Fruit fly (Drosophila melanogaster) whole organism, embryonic: ENCODE data around the gene RpL24-like.
A peak's percentile ranks its signal among the peaks of the same experiment; 100 is the strongest.

ENCODE experiments used
- Asciz ChIP-seq: fragments of 200-800 bp; sonication (Bioruptor generic); optimal IDR thresholded peaks from 2 replicates; lab custom pipeline; 2017; ENCODE audit warnings: missing biosample characterization, mild to moderate bottlenecking, missing genetic modification characterization, missing genetic modification reagents
- CG10209 ChIP-seq: fragments of 200-800 bp; sonication (Bioruptor generic); optimal IDR thresholded peaks from 3 replicates; lab custom pipeline; 2017; ENCODE audit warnings: missing biosample characterization, mild to moderate bottlenecking, missing genetic modification characterization, missing genetic modification reagents
- CG10654 ChIP-seq: fragments of 200-800 bp; sonication (Bioruptor generic); optimal IDR thresholded peaks from 2 replicates; lab custom pipeline; 2016; ENCODE audit warnings: missing biosample characterization, missing genetic modification characterization
- CG11695 ChIP-seq: fragments of 200-800 bp; sonication (Bioruptor generic); IDR thresholded peaks from 3 replicates; pipeline ENCODE4 v1.3.6; 2022; ENCODE audit warnings: missing biosample characterization, missing genetic modification characterization
- CG12219 ChIP-seq: fragments of 200-800 bp; sonication (Bioruptor generic); optimal IDR thresholded peaks from 3 replicates; lab custom pipeline; 2018; ENCODE audit warnings: missing biosample characterization, mild to moderate bottlenecking, missing genetic modification characterization
- CG13123 ChIP-seq: fragments of 200-800 bp; sonication (Bioruptor generic); optimal IDR thresholded peaks from 2 replicates; lab custom pipeline; 2016; ENCODE audit warnings: missing biosample characterization, missing genetic modification characterization
- CG13287 ChIP-seq: fragments of 200-800 bp; sonication (Bioruptor generic); IDR thresholded peaks from 2 replicates; pipeline ENCODE4 v1.3.6; 2022; ENCODE audit warnings: missing biosample characterization, missing genetic modification characterization; ENCODE audit not compliant: partially characterized antibody
- CG14860 ChIP-seq: fragments of 200-800 bp; sonication (Bioruptor generic); IDR thresholded peaks from 3 replicates; pipeline ENCODE4 v1.3.6; 2022; ENCODE audit warnings: missing biosample characterization, missing genetic modification characterization; ENCODE audit not compliant: partially characterized antibody
- CG17186 ChIP-seq: fragments of 200-800 bp; sonication (Bioruptor generic); optimal IDR thresholded peaks from 3 replicates; lab custom pipeline; 2017; ENCODE audit warnings: missing biosample characterization, missing genetic modification reagents, missing genetic modification characterization
- CG17328 ChIP-seq: fragments of 200-800 bp; sonication (Bioruptor generic); IDR thresholded peaks from 2 replicates; pipeline ENCODE4 v1.3.6; 2022; ENCODE audit warnings: missing biosample characterization, missing genetic modification characterization
- CG18764 ChIP-seq: fragments of 200-800 bp; sonication (Bioruptor generic); optimal IDR thresholded peaks from 3 replicates; lab custom pipeline; 2016; ENCODE audit warnings: missing biosample characterization, missing genetic modification characterization
- CG31441 ChIP-seq: fragments of 200-800 bp; sonication (Bioruptor generic); IDR thresholded peaks from 2 replicates; pipeline ENCODE4 v1.3.6; 2022; ENCODE audit warnings: missing biosample characterization, missing genetic modification characterization
- CG3847 ChIP-seq: fragments of 200-800 bp; sonication (Bioruptor generic); IDR thresholded peaks from 2 replicates; pipeline ENCODE4 v1.3.6; 2022; ENCODE audit warnings: missing biosample characterization, missing genetic modification characterization
- CG4820 ChIP-seq: fragments of 200-800 bp; sonication (Bioruptor generic); optimal IDR thresholded peaks from 3 replicates; lab custom pipeline; 2016; ENCODE audit warnings: missing biosample characterization, missing genetic modification characterization
- CG6689 ChIP-seq: fragments of 200-800 bp; sonication (Bioruptor generic); IDR thresholded peaks from 2 replicates; pipeline ENCODE4 v1.3.6; 2022; ENCODE audit warnings: missing biosample characterization, missing genetic modification characterization
- CG6765 ChIP-seq: fragments of 200-800 bp; sonication (Bioruptor generic); optimal IDR thresholded peaks from 3 replicates; lab custom pipeline; 2017; ENCODE audit warnings: missing biosample characterization, mild to moderate bottlenecking, missing genetic modification characterization
- CG6813 ChIP-seq: fragments of 200-800 bp; sonication (Bioruptor generic); optimal IDR thresholded peaks from 2 replicates; lab custom pipeline; 2017; ENCODE audit warnings: missing biosample characterization, missing genetic modification characterization, mild to moderate bottlenecking, moderate library complexity, missing genetic modification reagents
- CG7556 ChIP-seq: fragments of 200-800 bp; sonication (Bioruptor generic); optimal IDR thresholded peaks from 2 replicates; lab custom pipeline; 2017; ENCODE audit warnings: missing biosample characterization, mild to moderate bottlenecking, missing genetic modification characterization
- CG7786 ChIP-seq: fragments of 200-800 bp; sonication (Bioruptor generic); optimal IDR thresholded peaks from 2 replicates; lab custom pipeline; 2016; ENCODE audit warnings: missing biosample characterization, missing genetic modification characterization
- CG7987 ChIP-seq: fragments of 200-800 bp; sonication (Bioruptor generic); optimal IDR thresholded peaks from 2 replicates; lab custom pipeline; 2018; ENCODE audit warnings: missing biosample characterization, mild to moderate bottlenecking, missing genetic modification characterization, moderate library complexity
- CG8089 ChIP-seq: fragments of 200-800 bp; sonication (Bioruptor generic); optimal IDR thresholded peaks from 3 replicates; lab custom pipeline; 2016; ENCODE audit warnings: missing biosample characterization, missing genetic modification characterization
- CG8765 ChIP-seq: fragments of 200-800 bp; sonication (Bioruptor generic); IDR thresholded peaks from 2 replicates; pipeline ENCODE4 v1.3.6; 2022; ENCODE audit warnings: missing biosample characterization, missing genetic modification characterization
- HmgD ChIP-seq: fragments of 200-800 bp; sonication (Bioruptor generic); optimal IDR thresholded peaks from 3 replicates; lab custom pipeline; 2016; ENCODE audit warnings: missing biosample characterization, missing genetic modification characterization
- Jarid2 ChIP-seq: fragments of 200-800 bp; sonication (Bioruptor generic); optimal IDR thresholded peaks from 3 replicates; lab custom pipeline; 2017; ENCODE audit warnings: mild to moderate bottlenecking, missing biosample characterization, missing genetic modification reagents, missing genetic modification characterization
- NK7.1 ChIP-seq: fragments of 200-800 bp; sonication (Bioruptor generic); optimal IDR thresholded peaks from 3 replicates; lab custom pipeline; 2016; ENCODE audit warnings: missing biosample characterization, missing genetic modification characterization
- Nf-YB ChIP-seq: fragments of 200-800 bp; sonication (Bioruptor generic); optimal IDR thresholded peaks from 3 replicates; lab custom pipeline; 2019; ENCODE audit warnings: missing biosample characterization, mild to moderate bottlenecking, missing genetic modification characterization, moderate library complexity
- Rfx ChIP-seq: fragments of 200-800 bp; sonication (Bioruptor generic); IDR thresholded peaks from 2 replicates; pipeline ENCODE4 v1.3.6; 2022; ENCODE audit warnings: missing biosample characterization, missing genetic modification characterization
- Side ChIP-seq: fragments of 200-800 bp; sonication (Bioruptor generic); optimal IDR thresholded peaks from 2 replicates; lab custom pipeline; 2016; ENCODE audit warnings: missing biosample characterization, missing genetic modification characterization
- TFAM ChIP-seq: fragments of 200-800 bp; sonication (Bioruptor generic); optimal IDR thresholded peaks from 2 replicates; lab custom pipeline; 2017; ENCODE audit warnings: missing biosample characterization, missing genetic modification characterization, inconsistent platforms
- Xbp1 ChIP-seq: fragments of 200-800 bp; sonication (Bioruptor generic); optimal IDR thresholded peaks from 3 replicates; lab custom pipeline; 2016; ENCODE audit warnings: missing biosample characterization, mild to moderate bottlenecking, missing genetic modification characterization
- amos ChIP-seq: fragments of 200-800 bp; sonication (Bioruptor generic); IDR thresholded peaks from 2 replicates; pipeline ENCODE4 v1.3.6; 2022; ENCODE audit warnings: missing biosample characterization, missing genetic modification characterization; ENCODE audit not compliant: partially characterized antibody
- cas ChIP-seq: fragments of 200-800 bp; sonication (Bioruptor generic); IDR thresholded peaks from 2 replicates; pipeline ENCODE4 v1.3.6; 2022; ENCODE audit warnings: missing biosample characterization, missing genetic modification characterization
- caup ChIP-seq: fragments of 200-800 bp; sonication (Bioruptor generic); optimal IDR thresholded peaks from 3 replicates; lab custom pipeline; 2017; ENCODE audit warnings: missing biosample characterization, mild to moderate bottlenecking, missing genetic modification characterization, moderate library complexity; ENCODE audit not compliant: severe bottlenecking
- ci ChIP-seq: fragments of 200-800 bp; sonication (Bioruptor generic); IDR thresholded peaks from 3 replicates; pipeline ENCODE4 v1.3.6; 2022; ENCODE audit warnings: missing biosample characterization, missing genetic modification characterization
- dmrt11E ChIP-seq: fragments of 200-800 bp; sonication (Bioruptor generic); optimal IDR thresholded peaks from 3 replicates; lab custom pipeline; 2018; ENCODE audit warnings: missing biosample characterization, mild to moderate bottlenecking, missing genetic modification characterization, moderate library complexity
- en ChIP-seq: fragments of 200-800 bp; sonication (Bioruptor generic); optimal IDR thresholded peaks from 2 replicates; lab custom pipeline; 2016; ENCODE audit warnings: missing biosample characterization, missing genetic modification characterization
- her ChIP-seq: fragments of 200-800 bp; sonication (Bioruptor generic); optimal IDR thresholded peaks from 2 replicates; lab custom pipeline; 2016; ENCODE audit warnings: missing biosample characterization, missing genetic modification characterization
- hth ChIP-seq: fragments of >200 bp; optimal IDR thresholded peaks from 2 replicates; lab custom pipeline; 2017; ENCODE audit warnings: inconsistent platforms
- lola ChIP-seq, 3 experiments: fragments of >200 bp in 2 of 3; fragments of 200-800 bp in 1 of 3; sonication (Bioruptor generic) in 1 of 3; optimal IDR thresholded peaks; 2 replicates each; lab custom pipeline; 2017 to 2019; ENCODE audit warnings: missing biosample characterization in 3 of 3, missing genetic modification characterization in 3 of 3, mild to moderate bottlenecking in 1 of 3, moderate library complexity in 1 of 3
- mirr ChIP-seq: fragments of 200-800 bp; sonication (Bioruptor generic); optimal IDR thresholded peaks from 3 replicates; lab custom pipeline; 2018; ENCODE audit warnings: missing biosample characterization, mild to moderate bottlenecking, missing genetic modification characterization
- otp ChIP-seq: fragments of 200-800 bp; sonication (Bioruptor generic); IDR thresholded peaks from 3 replicates; pipeline ENCODE4, ENCODE4 v1.3.6; 2022; ENCODE audit warnings: missing biosample characterization, missing genetic modification characterization
- pnt ChIP-seq: fragments of 200-800 bp; sonication (Bioruptor generic); optimal IDR thresholded peaks from 3 replicates; lab custom pipeline; 2016; ENCODE audit warnings: missing biosample characterization, missing genetic modification characterization
- prd ChIP-seq, 3 experiments: fragments of >200 bp in 2 of 3; fragments of 200-800 bp in 1 of 3; sonication (Bioruptor generic) in 1 of 3; optimal IDR thresholded peaks in 2 of 3; IDR thresholded peaks in 1 of 3; 2 replicates in 2 of 3; 3 replicates in 1 of 3; pipeline versions ENCODE4 v1.3.6 to Lab custom; 2017 to 2022; ENCODE audit warnings: missing biosample characterization in 1 of 3, missing genetic modification characterization in 1 of 3
- rib ChIP-seq: fragments of 200-800 bp; sonication (Bioruptor generic); IDR thresholded peaks from 2 replicates; pipeline ENCODE4 v1.3.6; 2022; ENCODE audit warnings: missing biosample characterization, missing genetic modification characterization
- stc ChIP-seq: fragments of 200-800 bp; sonication (Bioruptor generic); IDR thresholded peaks from 2 replicates; pipeline ENCODE4 v1.3.6; 2022; ENCODE audit warnings: missing biosample characterization, missing genetic modification characterization
- tap ChIP-seq: fragments of 200-800 bp; optimal IDR thresholded peaks from 3 replicates; lab custom pipeline; 2019; ENCODE audit warnings: missing biosample characterization, mild to moderate bottlenecking, missing genetic modification characterization, moderate library complexity
- tgo ChIP-seq: fragments of 200-800 bp; sonication (Bioruptor generic); IDR thresholded peaks from 3 replicates; pipeline ENCODE4 v1.3.6; 2022; ENCODE audit warnings: missing biosample characterization, missing genetic modification characterization
- wek ChIP-seq: fragments of 200-800 bp; sonication (Bioruptor generic); optimal IDR thresholded peaks from 3 replicates; lab custom pipeline; 2018; ENCODE audit warnings: missing biosample characterization, mild to moderate bottlenecking, missing genetic modification characterization, moderate library complexity

RpL24-like gene

DNA sequence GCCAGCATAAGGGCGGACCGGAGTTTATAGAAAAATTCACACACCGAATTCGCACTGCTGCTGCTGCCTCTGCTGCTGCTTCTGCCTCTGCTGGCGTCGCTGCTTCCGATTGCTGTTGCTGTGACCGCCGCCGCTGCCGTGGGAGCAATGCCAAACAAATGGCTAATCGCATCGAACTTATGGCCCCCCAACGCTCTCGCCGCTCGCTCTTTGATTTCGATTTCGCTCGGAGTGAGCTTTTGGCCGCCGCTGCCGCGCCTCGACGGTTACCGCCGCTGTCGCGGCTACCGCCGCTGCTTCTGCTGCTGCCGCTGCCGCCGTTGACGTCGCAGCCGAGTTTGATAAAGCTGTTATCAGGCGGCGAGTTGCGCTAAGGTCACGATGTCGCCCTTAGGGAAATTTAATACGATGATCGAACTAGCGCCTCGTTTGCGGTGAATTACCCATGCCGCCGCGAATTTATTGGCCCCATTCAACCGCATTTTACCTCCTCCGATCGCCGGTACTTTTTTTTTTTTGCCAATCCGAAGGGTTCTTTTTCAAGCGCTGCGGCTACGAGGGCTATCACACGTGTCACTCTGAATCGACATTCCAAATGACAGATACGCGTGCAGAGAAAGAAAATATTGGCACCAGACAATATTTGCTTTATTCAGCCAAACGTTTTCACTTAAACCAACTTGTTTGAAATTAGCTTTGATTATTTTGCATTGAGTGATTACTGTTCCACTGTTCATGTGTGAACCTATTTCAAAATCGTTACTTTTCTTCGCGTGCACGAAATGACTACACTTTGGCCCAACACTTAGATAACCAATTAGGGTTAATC lies 26.9 kb upstream of the RpL24-like start (continued):
- TF ChIP-seq stc (GFP tag; lab: Robert Waterston, UW) (peak; percentile 54; the same call in 1 of the 2 replicates), CG6689 (peak; percentile 75), CG12219 (peak; percentile 49), mirr (GFP tag; lab: Kevin White, UChicago) (peak; percentile 26), CG10209 (GFP tag; lab: Kevin White, UChicago) (peak; percentile 64), CG7556 (GFP tag; lab: Kevin White, UChicago) (peak; percentile 20), CG3847 (GFP tag; lab: Robert Waterston, UW) (peak; percentile 81), Jarid2 (peak; percentile 1), Rfx (GFP tag; lab: Robert Waterston, UW) (peak; percentile 91), CG17186 (GFP tag; lab: Kevin White, UChicago) (no peak), dmrt11E (tag; lab: Kevin White, UChicago) (no peak), Asciz (GFP tag; lab: Kevin White, UChicago) (peak; percentile 18), Xbp1 (GFP tag; lab: Kevin White, UChicago) (peak; percentile 68), CG6765 (no peak), CG6813 (peak; percentile 63), TFAM (GFP tag; lab: Kevin White, UChicago) (no peak), caup (GFP tag; lab: Kevin White, UChicago) (peak; percentile 74), prd (optimal IDR thresholded peaks at IDR 0.05; lab: Kevin White, UChicago) (no peak), prd (GFP tag; IDR thresholded peaks at IDR 0.05; lab: Robert Waterston, UW) (peak; percentile 86), HmgD (GFP tag; lab: Kevin White, UChicago) (no peak), en (GFP tag; lab: Kevin White, UChicago) (no peak), otp (GFP tag; lab: Robert Waterston, UW) (peak; percentile 67; the same call in 2 of the 3 replicates), CG13123 (GFP tag; lab: Kevin White, UChicago) (no peak), CG18764 (GFP tag; lab: Kevin White, UChicago) (peak; percentile 44), tgo (GFP tag; lab: Robert Waterston, UW) (peak; percentile 85), CG10654 (GFP tag; lab: Kevin White, UChicago) (peak; percentile 65), hth (lab: Kevin White, UChicago) (no peak), her (GFP tag; lab: Kevin White, UChicago) (peak; percentile 57), NK7.1 (GFP tag; lab: Kevin White, UChicago) (peak; percentile 22), CG4820 (GFP tag; lab: Kevin White, UChicago) (peak; percentile 51), amos (no peak), ci (GFP tag; lab: Robert Waterston, UW) (peak; percentile 76; the same call in 2 of the 3 replicates), CG7786 (GFP tag; lab: Kevin White, UChicago) (peak; percentile 67), wek (no peak), CG11695 (GFP tag; lab: Robert Waterston, UW) (peak; percentile 73), rib (GFP tag; lab: Robert Waterston, UW) (peak; percentile 63; the same call in 1 of the 2 replicates), Side (GFP tag; lab: Kevin White, UChicago) (peak; percentile 35), CG7987 (GFP tag; lab: Kevin White, UChicago) (peak; percentile 49), CG13287 (GFP tag; lab: Robert Waterston, UW) (peak; percentile 13; the same call in 1 of the 2 replicates), CG8089 (GFP tag; lab: Kevin White, UChicago) (no peak), CG8765 (no peak), tap (tag; lab: Kevin White, UChicago) (peak; percentile 45), CG17328 (GFP tag; lab: Robert Waterston, UW) (peak; percentile 67), pnt (GFP tag; lab: Kevin White, UChicago) (peak; percentile 58), Nf-YB (GFP tag; lab: Kevin White, UChicago) (no peak), CG14860 (GFP tag; lab: Robert Waterston, UW) (no peak), CG31441 (peak; percentile 52; the same call in 1 of the 2 replicates), lola (GFP tag; optimal IDR thresholded peaks at IDR 0.05; lab: Kevin White, UChicago) (no peak), cas (peak; percentile 62; the same call in 1 of the 2 replicates)
